Fruit fly (Drosophila melanogaster) whole organism, embryonic: ENCODE measurements around the gene CG13033.

Experiments used
- Ada2b ChIP-seq: fragments of 200-800 bp; sonication (Bioruptor generic); IDR thresholded peaks from 2 replicates; pipeline ENCODE4 v1.3.6; 2022; ENCODE audit warnings: missing biosample characterization, missing genetic modification characterization
- CG10654 ChIP-seq: fragments of 200-800 bp; sonication (Bioruptor generic); optimal IDR thresholded peaks from 2 replicates; lab custom pipeline; 2016; ENCODE audit warnings: missing biosample characterization, missing genetic modification characterization
- CG11695 ChIP-seq: fragments of 200-800 bp; sonication (Bioruptor generic); IDR thresholded peaks from 3 replicates; pipeline ENCODE4 v1.3.6; 2022; ENCODE audit warnings: missing biosample characterization, missing genetic modification characterization
- CG12299 ChIP-seq: fragments of 200-800 bp; sonication (Bioruptor generic); optimal IDR thresholded peaks from 2 replicates; lab custom pipeline; 2018; ENCODE audit warnings: missing biosample characterization, mild to moderate bottlenecking, missing genetic modification characterization
- CG13287 ChIP-seq: fragments of 200-800 bp; sonication (Bioruptor generic); IDR thresholded peaks from 2 replicates; pipeline ENCODE4 v1.3.6; 2022; ENCODE audit warnings: missing biosample characterization, missing genetic modification characterization; ENCODE audit not compliant: partially characterized antibody
- CG1602 ChIP-seq: fragments of 200-800 bp; sonication (Bioruptor generic); optimal IDR thresholded peaks from 3 replicates; lab custom pipeline; 2016; ENCODE audit warnings: missing biosample characterization, missing genetic modification characterization
- CG18619 ChIP-seq: fragments of 200-800 bp; sonication (Bioruptor generic); optimal IDR thresholded peaks from 3 replicates; lab custom pipeline; 2017; ENCODE audit warnings: missing biosample characterization, mild to moderate bottlenecking, missing genetic modification characterization
- CG2199 ChIP-seq: fragments of 200-800 bp; sonication (Bioruptor generic); IDR thresholded peaks from 3 replicates; pipeline ENCODE4 v1.3.6; 2022; ENCODE audit warnings: missing biosample characterization, missing genetic modification characterization
- CG3281 ChIP-seq: fragments of 200-800 bp; sonication (Bioruptor generic); optimal IDR thresholded peaks from 3 replicates; lab custom pipeline; 2017; ENCODE audit warnings: missing biosample characterization, mild to moderate bottlenecking, missing genetic modification characterization
- CG33557 ChIP-seq: fragments of 200-800 bp; sonication (Bioruptor generic); optimal IDR thresholded peaks from 2 replicates; lab custom pipeline; 2019; ENCODE audit warnings: missing biosample characterization, mild to moderate bottlenecking, missing genetic modification characterization, moderate library complexity
- CG3838 ChIP-seq: fragments of 200-800 bp; sonication (Bioruptor generic); optimal IDR thresholded peaks from 3 replicates; lab custom pipeline; 2016; ENCODE audit warnings: missing biosample characterization, missing genetic modification characterization
- CG42726 ChIP-seq: fragments of 200-800 bp; sonication (Bioruptor generic); IDR thresholded peaks from 2 replicates; pipeline ENCODE4 v1.3.6; 2022; ENCODE audit warnings: missing biosample characterization, missing genetic modification characterization; ENCODE audit not compliant: partially characterized antibody
- CG4328 ChIP-seq: fragments of 200-800 bp; sonication (Bioruptor generic); optimal IDR thresholded peaks from 3 replicates; lab custom pipeline; 2017; ENCODE audit warnings: missing biosample characterization, missing genetic modification reagents, missing genetic modification characterization
- CG5180 ChIP-seq: fragments of 200-800 bp; sonication (Bioruptor generic); optimal IDR thresholded peaks from 3 replicates; lab custom pipeline; 2017; ENCODE audit warnings: missing biosample characterization, missing genetic modification characterization, mild to moderate bottlenecking, moderate library complexity, missing genetic modification reagents
- CG5953 ChIP-seq: fragments of 200-800 bp; sonication (Bioruptor generic); IDR thresholded peaks from 2 replicates; pipeline ENCODE4 v1.3.6; 2022; ENCODE audit warnings: missing biosample characterization, missing genetic modification characterization
- CG6254 ChIP-seq: fragments of 200-800 bp; sonication (Bioruptor generic); optimal IDR thresholded peaks from 3 replicates; lab custom pipeline; 2017; ENCODE audit warnings: mild to moderate bottlenecking, missing biosample characterization, missing genetic modification reagents, missing genetic modification characterization
- CG9437 ChIP-seq: fragments of 200-800 bp; sonication (Bioruptor generic); optimal IDR thresholded peaks from 2 replicates; lab custom pipeline; 2018; ENCODE audit warnings: missing biosample characterization, mild to moderate bottlenecking, missing genetic modification characterization
- Deaf1 ChIP-seq: fragments of 200-800 bp; optimal IDR thresholded peaks from 3 replicates; lab custom pipeline; 2019; ENCODE audit warnings: missing biosample characterization, mild to moderate bottlenecking, missing genetic modification characterization, moderate library complexity
- H2.0 ChIP-seq: fragments of 200-800 bp; sonication (Bioruptor generic); IDR thresholded peaks from 2 replicates; pipeline ENCODE4 v1.3.6; 2022; ENCODE audit warnings: missing biosample characterization, missing genetic modification characterization
- HLHmδ ChIP-seq: fragments of 200-800 bp; sonication (Bioruptor generic); optimal IDR thresholded peaks from 2 replicates; lab custom pipeline; 2018; ENCODE audit warnings: missing biosample characterization, mild to moderate bottlenecking, missing genetic modification characterization, moderate library complexity
- Hr39 ChIP-seq: fragments of >200 bp; optimal IDR thresholded peaks from 2 replicates; lab custom pipeline; 2017
- Lhr ChIP-seq: fragments of 200-800 bp; sonication (Bioruptor generic); optimal IDR thresholded peaks from 3 replicates; lab custom pipeline; 2017; ENCODE audit warnings: mild to moderate bottlenecking, missing biosample characterization, missing genetic modification reagents, missing genetic modification characterization
- Lpt ChIP-seq: fragments of >200 bp; optimal IDR thresholded peaks from 2 replicates; lab custom pipeline; 2018; ENCODE audit warnings: missing biosample characterization, missing genetic modification characterization
- Oli ChIP-seq: fragments of 200-800 bp; sonication (Bioruptor generic); optimal IDR thresholded peaks from 2 replicates; lab custom pipeline; 2018; ENCODE audit warnings: missing biosample characterization, mild to moderate bottlenecking, missing genetic modification characterization, moderate library complexity
- Sry-β ChIP-seq: fragments of 200-800 bp; sonication (Bioruptor generic); optimal IDR thresholded peaks from 2 replicates; lab custom pipeline; 2018; ENCODE audit warnings: missing biosample characterization, mild to moderate bottlenecking, missing genetic modification characterization, moderate library complexity
- Usf ChIP-seq: fragments of 200-800 bp; sonication (Bioruptor generic); optimal IDR thresholded peaks from 2 replicates; lab custom pipeline; 2017; ENCODE audit warnings: missing genotype, missing biosample characterization, missing genetic modification characterization
- Xbp1 ChIP-seq: fragments of 200-800 bp; sonication (Bioruptor generic); optimal IDR thresholded peaks from 3 replicates; lab custom pipeline; 2016; ENCODE audit warnings: missing biosample characterization, mild to moderate bottlenecking, missing genetic modification characterization
- amos ChIP-seq: fragments of 200-800 bp; sonication (Bioruptor generic); IDR thresholded peaks from 2 replicates; pipeline ENCODE4 v1.3.6; 2022; ENCODE audit warnings: missing biosample characterization, missing genetic modification characterization; ENCODE audit not compliant: partially characterized antibody
- ash1 ChIP-seq: fragments of 200-800 bp; sonication (Bioruptor generic); optimal IDR thresholded peaks from 2 replicates; lab custom pipeline; 2018; ENCODE audit warnings: missing biosample characterization, mild to moderate bottlenecking, missing genetic modification characterization
- az2 ChIP-seq: fragments of 200-800 bp; sonication (Bioruptor generic); optimal IDR thresholded peaks from 3 replicates; lab custom pipeline; 2016; ENCODE audit warnings: missing biosample characterization, missing genetic modification characterization
- btn ChIP-seq: fragments of 200-800 bp; sonication (Bioruptor generic); optimal IDR thresholded peaks from 2 replicates; lab custom pipeline; 2016; ENCODE audit warnings: missing biosample characterization, missing genetic modification characterization
- cas ChIP-seq: fragments of 200-800 bp; sonication (Bioruptor generic); IDR thresholded peaks from 2 replicates; pipeline ENCODE4 v1.3.6; 2022; ENCODE audit warnings: missing biosample characterization, missing genetic modification characterization
- chinmo ChIP-seq: fragments of 200-800 bp; sonication (Bioruptor generic); IDR thresholded peaks from 4 replicates; pipeline ENCODE4 v1.3.6; 2022; ENCODE audit warnings: missing biosample characterization, missing genetic modification characterization; ENCODE audit not compliant: partially characterized antibody
- danr ChIP-seq: fragments of 200-800 bp; sonication (Bioruptor generic); IDR thresholded peaks from 2 replicates; pipeline ENCODE4 v1.3.6; 2022; ENCODE audit warnings: missing biosample characterization, missing genetic modification characterization
- dati ChIP-seq: fragments of 200-800 bp; sonication (Bioruptor generic); IDR thresholded peaks from 2 replicates; pipeline ENCODE4 v1.3.6; 2022; ENCODE audit warnings: missing biosample characterization, missing genetic modification characterization
- dmrt11E ChIP-seq: fragments of 200-800 bp; sonication (Bioruptor generic); optimal IDR thresholded peaks from 3 replicates; lab custom pipeline; 2018; ENCODE audit warnings: missing biosample characterization, mild to moderate bottlenecking, missing genetic modification characterization, moderate library complexity
- emc ChIP-seq: fragments of 200-800 bp; sonication (Bioruptor generic); optimal IDR thresholded peaks from 2 replicates; lab custom pipeline; 2016; ENCODE audit warnings: missing biosample characterization, missing genetic modification characterization
- fru ChIP-seq: fragments of >200 bp; optimal IDR thresholded peaks from 2 replicates; lab custom pipeline; 2017
- gem ChIP-seq: fragments of 200-800 bp; sonication (Bioruptor generic); optimal IDR thresholded peaks from 2 replicates; lab custom pipeline; 2019; ENCODE audit warnings: missing biosample characterization, mild to moderate bottlenecking, missing genetic modification characterization, moderate library complexity
- grau ChIP-seq: fragments of 200-800 bp; optimal IDR thresholded peaks from 3 replicates; lab custom pipeline; 2019; ENCODE audit warnings: missing biosample characterization, mild to moderate bottlenecking, missing genetic modification characterization, moderate library complexity
- gsb-n ChIP-seq: fragments of 200-800 bp; sonication (Bioruptor generic); optimal IDR thresholded peaks from 3 replicates; lab custom pipeline; 2018; ENCODE audit warnings: missing biosample characterization, mild to moderate bottlenecking, missing genetic modification characterization
- hkb ChIP-seq, 2 experiments: fragments of 200-800 bp in 1 of 2; fragments of >200 bp in 1 of 2; sonication (Bioruptor generic) in 1 of 2; IDR thresholded peaks in 1 of 2; optimal IDR thresholded peaks in 1 of 2; 2 replicates each; pipeline versions ENCODE4 v1.3.6 to Lab custom; 2017 to 2022; ENCODE audit warnings: missing biosample characterization in 1 of 2, missing genetic modification characterization in 1 of 2
- insv ChIP-seq, 2 experiments: fragments of 200-800 bp; sonication (Bioruptor generic); optimal IDR thresholded peaks; 3 replicates each; lab custom pipeline; 2016 to 2018; ENCODE audit warnings: missing biosample characterization in 2 of 2, missing genetic modification characterization in 2 of 2
- p53 ChIP-seq: fragments of 200-800 bp; sonication (Bioruptor generic); optimal IDR thresholded peaks from 2 replicates; lab custom pipeline; 2016; ENCODE audit warnings: missing biosample characterization, missing genetic modification characterization
- ro ChIP-seq: fragments of 200-800 bp; sonication (Bioruptor generic); IDR thresholded peaks from 2 replicates; pipeline ENCODE4 v1.3.6; 2022; ENCODE audit warnings: missing biosample characterization, missing genetic modification characterization
- sens-2 ChIP-seq: fragments of 200-800 bp; sonication (Bioruptor generic); IDR thresholded peaks from 2 replicates; pipeline ENCODE4 v1.3.6; 2022; ENCODE audit warnings: missing biosample characterization, missing genetic modification characterization
- slbo ChIP-seq: fragments of 200-800 bp; sonication (Bioruptor generic); IDR thresholded peaks from 2 replicates; pipeline ENCODE4 v1.3.6; 2022; ENCODE audit warnings: missing biosample characterization, missing genetic modification characterization
- sqz ChIP-seq: fragments of 200-800 bp; sonication (Bioruptor generic); optimal IDR thresholded peaks from 3 replicates; lab custom pipeline; 2018; ENCODE audit warnings: missing biosample characterization, mild to moderate bottlenecking, missing genetic modification characterization
- tap ChIP-seq: fragments of 200-800 bp; optimal IDR thresholded peaks from 3 replicates; lab custom pipeline; 2019; ENCODE audit warnings: missing biosample characterization, mild to moderate bottlenecking, missing genetic modification characterization, moderate library complexity
- twi ChIP-seq: fragments of 200-800 bp; optimal IDR thresholded peaks from 2 replicates; lab custom pipeline; 2019; ENCODE audit warnings: missing biosample characterization, mild to moderate bottlenecking, missing genetic modification characterization, moderate library complexity
- zen ChIP-seq: fragments of 200-800 bp; sonication (Bioruptor generic); optimal IDR thresholded peaks from 3 replicates; lab custom pipeline; 2018; ENCODE audit warnings: missing biosample characterization, mild to moderate bottlenecking, missing genetic modification characterization, moderate library complexity

Gene CG13033

dm6 chr3L:16581201-16581705 lies 35.8 kb upstream of the CG13033 start, which contains the start of gene Smn (continued):
- TF ChIP-seq CG2199 (GFP tag; lab: Robert Waterston, UW) (no peak), sens-2 (GFP tag; lab: Robert Waterston, UW) (no peak), CG5180 (GFP tag; lab: Kevin White, UChicago) (no peak), grau (tag; lab: Kevin White, UChicago) (peak; percentile 53), hkb (optimal IDR thresholded peaks at IDR 0.05; lab: Kevin White, UChicago) (no peak), hkb (GFP tag; IDR thresholded peaks at IDR 0.05; lab: Robert Waterston, UW) (no peak), slbo (GFP tag; lab: Robert Waterston, UW) (peak; percentile 55), CG3281 (GFP tag; lab: Kevin White, UChicago) (peak; percentile 57), CG1602 (peak; percentile 33), amos (peak; percentile 86), sqz (GFP tag; lab: Kevin White, UChicago) (no peak), CG3838 (no peak), az2 (no peak), danr (GFP tag; lab: Robert Waterston, UW) (no peak), Lhr (GFP tag; lab: Kevin White, UChicago) (peak; percentile 35), CG4328 (peak; percentile 27), chinmo (GFP tag; lab: Robert Waterston, UW) (peak; percentile 78; the same call in 2 of the 4 replicates), insv (GFP tag; optimal IDR thresholded peaks at IDR 0.05; lab: Kevin White, UChicago) (no peak), cas (GFP tag; lab: Robert Waterston, UW) (no peak), Lpt (GFP tag; lab: Kevin White, UChicago) (no peak), HLHmδ (GFP tag; lab: Kevin White, UChicago) (no peak), Sry-β (GFP tag; lab: Kevin White, UChicago) (peak; percentile 3), Usf (GFP tag; lab: Kevin White, UChicago) (no peak), dmrt11E (tag; lab: Kevin White, UChicago) (no peak), CG5953 (GFP tag; lab: Robert Waterston, UW) (no peak), Ada2b (GFP tag; lab: Robert Waterston, UW) (peak; percentile 15; the same call in 1 of the 2 replicates), gem (tag; lab: Kevin White, UChicago) (peak; percentile 69), emc (no peak), gsb-n (tag; lab: Kevin White, UChicago) (no peak), p53 (GFP tag; lab: Kevin White, UChicago) (no peak), CG6254 (GFP tag; lab: Kevin White, UChicago) (no peak), CG10654 (peak; percentile 39), dati (GFP tag; lab: Robert Waterston, UW) (no peak), twi (tag; lab: Kevin White, UChicago) (peak; percentile 9), CG11695 (no peak), Oli (tag; lab: Kevin White, UChicago) (no peak), Deaf1 (tag; lab: Kevin White, UChicago) (no peak), tap (tag; lab: Kevin White, UChicago) (no peak), fru (lab: Kevin White, UChicago) (no peak), ro (GFP tag; lab: Robert Waterston, UW) (no peak), CG13287 (GFP tag; lab: Robert Waterston, UW) (peak; percentile 84), CG12299 (tag; lab: Kevin White, UChicago) (no peak), CG18619 (no peak), btn (GFP tag; lab: Kevin White, UChicago) (no peak), zen (tag; lab: Kevin White, UChicago) (peak; percentile 28), ash1 (GFP tag; lab: Kevin White, UChicago) (no peak), CG33557 (peak; percentile 11), H2.0 (no peak), Hr39 (lab: Kevin White, UChicago) (no peak), CG42726 (peak; percentile 61; the same call in 1 of the 2 replicates), CG9437 (GFP tag; lab: Kevin White, UChicago) (peak; percentile 18), Xbp1 (GFP tag; lab: Kevin White, UChicago) (peak; percentile 65)
